Worm (Caenorhabditis elegans): Measurements from ENCODE around the gene srlf-31.

ce11 chrIV:11882534-11882933, 40.4 kb downstream of the srlf-31 start:
- no peak for TF ChIP-seq W03F9.2 (tag; optimal IDR thresholded peaks at IDR 0.05)
- TF ChIP-seq him-1 (tag; optimal IDR thresholded peaks at IDR 0.05) = no peak
- no peak for TF ChIP-seq dao-5 (tag; optimal IDR thresholded peaks at IDR 0.05)

Measured in whole organism, L4/young adult.